Worm (Caenorhabditis elegans): Measurements from ENCODE around the gene F09E10.1.

F09E10.1 gene

ce11 chrX:1502490-1502889 is at the start of gene F09E10.1:
Gene F09E10.1, plus strand, starts transcription at chrX:1502790.
- TF ChIP-seq Y53G8AR.9 (GFP tag; conservative IDR thresholded peaks at IDR 0.05) (no peak), die-1 (tag; optimal IDR thresholded peaks at IDR 0.05) (no peak), fkh-3 (tag; optimal IDR thresholded peaks at IDR 0.05) (no peak), nhr-27 (tag; optimal IDR thresholded peaks at IDR 0.05) (no peak), ztf-28 (GFP tag; IDR thresholded peaks at IDR 0.05) (no peak), C17E4.6 (GFP tag; IDR thresholded peaks at IDR 0.05) (no peak), ekl-4 (GFP tag; IDR thresholded peaks at IDR 0.05) (no peak), mcd-1 (GFP tag; IDR thresholded peaks at IDR 0.05) (no peak), F52B5.7 (tag; optimal IDR thresholded peaks at IDR 0.05) (no peak), hlh-12 (tag; optimal IDR thresholded peaks at IDR 0.05) (no peak), F49E8.2 (tag; optimal IDR thresholded peaks at IDR 0.05; ENCODE audit: insufficient read depth) (no peak), lin-40 (tag; optimal IDR thresholded peaks at IDR 0.05) (no peak), sdz-38 (tag; optimal IDR thresholded peaks at IDR 0.05) (no peak), ztf-26 (tag; optimal IDR thresholded peaks at IDR 0.05) (no peak), ceh-58 (GFP tag; IDR thresholded peaks at IDR 0.05) (no peak)

DNA sequence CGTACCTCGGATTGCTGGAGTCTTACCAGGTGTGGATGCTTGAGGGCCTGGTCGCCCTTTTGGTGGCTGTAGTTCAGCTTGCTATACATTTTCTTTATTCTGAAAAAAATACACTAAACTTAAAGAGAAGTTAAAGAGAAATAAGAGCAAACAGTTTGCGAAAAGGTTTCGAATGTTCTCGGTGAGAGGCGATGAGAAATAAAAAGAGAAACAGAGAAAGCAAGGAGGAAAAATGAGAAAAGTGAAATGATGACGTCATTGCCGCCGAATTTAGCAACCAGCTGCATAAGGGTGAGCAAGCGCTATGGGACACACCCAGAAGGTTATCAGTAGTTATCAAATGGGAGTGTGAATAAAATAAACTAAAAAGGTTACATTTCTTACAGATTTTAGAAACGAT is 48.8 kb upstream of the F09E10.1 start, which contains the start of gene cebp-1:
cebp-1 (minus strand) TSS at position 99 of the 400 bp plus-strand sequence.
- TF ChIP-seq atf-7 (tag; optimal IDR thresholded peaks at IDR 0.05) (peak; percentile 95), Y95B8A.8 (GFP tag; IDR thresholded peaks at IDR 0.05) (no peak)

ce11 chrX:1454385-1454784 is 48.2 kb upstream of the F09E10.1 start:
- TF ChIP-seq Y67H2A.10 (GFP tag; conservative IDR thresholded peaks at IDR 0.05): no peak
- peak; percentile 50; the same call in 1 of the 2 replicates for TF ChIP-seq attf-3 (GFP tag; conservative IDR thresholded peaks at IDR 0.05)
- no peak for TF ChIP-seq unc-130 (GFP tag; optimal IDR thresholded peaks at IDR 0.05)
- TF ChIP-seq lin-54 (GFP tag; optimal IDR thresholded peaks at IDR 0.05): peak; percentile 34
- TF ChIP-seq akir-1 (GFP tag; optimal IDR thresholded peaks at IDR 0.05): no peak
- peak; percentile 86 for TF ChIP-seq pbrm-1 (GFP tag; IDR thresholded peaks at IDR 0.05)
- TF ChIP-seq nhr-80 (tag; optimal IDR thresholded peaks at IDR 0.05): peak; percentile 86
- no peak for TF ChIP-seq nfya-2 (GFP tag; IDR thresholded peaks at IDR 0.05)
- TF ChIP-seq lag-1 (GFP tag; IDR thresholded peaks at IDR 0.05): no peak
- no peak for TF ChIP-seq B0261.1 (tag; optimal IDR thresholded peaks at IDR 0.05)
- peak; percentile 49 for TF ChIP-seq repo-1 (tag; optimal IDR thresholded peaks at IDR 0.05)
- no peak for TF ChIP-seq Y79H2A.3 (GFP tag; conservative IDR thresholded peaks at IDR 0.05)
- 0 out of 2 replicates have a peak, but pooled peaks have one; percentile 40 for TF ChIP-seq madf-3 (GFP tag; IDR thresholded peaks at IDR 0.05)
- TF ChIP-seq ztf-28 (GFP tag; IDR thresholded peaks at IDR 0.05): no peak
- TF ChIP-seq ztf-26 (tag; optimal IDR thresholded peaks at IDR 0.05): peak; percentile 92
- no peak for TF ChIP-seq dpl-1 (GFP tag; optimal IDR thresholded peaks at IDR 0.05)
- TF ChIP-seq F55B11.4 (tag; optimal IDR thresholded peaks at IDR 0.05; ENCODE audit: borderline replicate concordance, insufficient read depth): no peak
- no peak for TF ChIP-seq ceh-79 (tag; optimal IDR thresholded peaks at IDR 0.05)
- peak; percentile 86 for TF ChIP-seq chd-7 (tag; optimal IDR thresholded peaks at IDR 0.05)
- 0 out of 2 replicates have a peak, but pooled peaks have one; percentile 47 for TF ChIP-seq cebp-2 (GFP tag; IDR thresholded peaks at IDR 0.05)
- TF ChIP-seq zim-3 (tag; optimal IDR thresholded peaks at IDR 0.05): no peak
- TF ChIP-seq F57A8.1 (GFP tag; optimal IDR thresholded peaks at IDR 0.05): no peak
- TF ChIP-seq egrh-3 (GFP tag; IDR thresholded peaks at IDR 0.05): peak; percentile 77
- TF ChIP-seq cebp-1 (GFP tag; IDR thresholded peaks at IDR 0.05): peak; percentile 100
- TF ChIP-seq cebp-1 (tag; optimal IDR thresholded peaks at IDR 0.05): no peak
- TF ChIP-seq nfyb-1 (GFP tag; IDR thresholded peaks at IDR 0.05): peak; percentile 91
- 0 out of 2 replicates have a peak, but pooled peaks have one; percentile 13 for TF ChIP-seq ceh-91 (GFP tag; IDR thresholded peaks at IDR 0.05)
- TF ChIP-seq snpc-1.3 (tag; optimal IDR thresholded peaks at IDR 0.05; ENCODE audit: insufficient read depth): no peak
- no peak for TF ChIP-seq bed-1 (GFP tag; IDR thresholded peaks at IDR 0.05)
- peak; percentile 84 for TF ChIP-seq gei-17 (GFP tag; optimal IDR thresholded peaks at IDR 0.05)
- peak; percentile 72; the same call in 1 of the 2 replicates for TF ChIP-seq ekl-4 (GFP tag; IDR thresholded peaks at IDR 0.05)
- TF ChIP-seq aptf-2 (GFP tag; conservative IDR thresholded peaks at IDR 0.05): no peak
- TF ChIP-seq madf-10 (tag; optimal IDR thresholded peaks at IDR 0.05): peak; percentile 86
